Fruit fly (Drosophila melanogaster): ENCODE measurements around the gene CG17350.

The CG17350 gene

DNA sequence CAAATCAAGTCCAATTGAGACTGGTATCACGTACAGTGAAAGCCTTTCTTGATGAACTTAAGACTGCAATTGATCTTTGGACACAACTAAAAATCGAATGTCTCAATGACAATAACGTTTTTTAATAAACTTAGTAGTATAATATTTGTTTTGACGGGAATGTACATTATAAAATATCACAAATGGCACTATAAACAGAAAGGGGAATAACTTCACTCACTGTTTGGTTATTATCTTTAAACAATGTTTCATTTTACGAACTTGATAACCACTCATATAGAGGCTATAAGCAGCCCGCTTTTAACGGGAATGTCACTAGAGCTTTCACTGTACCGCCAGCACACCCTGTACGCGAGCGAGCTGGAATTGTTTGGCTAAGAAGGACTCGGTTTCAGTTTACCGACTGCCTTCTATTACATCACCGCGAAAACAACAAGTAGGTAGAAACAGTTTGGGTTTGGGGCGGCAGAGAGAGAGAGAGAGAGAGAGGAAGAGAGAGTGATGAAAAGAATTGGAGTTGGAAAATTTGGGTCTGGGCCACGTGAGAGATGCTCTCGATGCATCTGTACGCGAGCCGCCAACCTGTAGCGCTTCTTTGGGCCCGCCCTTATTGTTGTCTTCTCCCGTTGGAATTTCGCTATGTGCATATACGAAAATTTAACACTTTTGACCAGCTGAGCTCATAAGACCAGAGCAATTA is 17.0 kb downstream of the CG17350 start (continued):
- TF ChIP-seq Hr78 (GFP tag; optimal IDR thresholded peaks at IDR 0.05) (no peak), Hr83 (GFP tag; optimal IDR thresholded peaks at IDR 0.05; ENCODE audit: poor library complexity, severe bottlenecking) (no peak), dsf (GFP tag; optimal IDR thresholded peaks at IDR 0.05; ENCODE audit: borderline replicate concordance) (no peak), Abd-B (GFP tag; optimal IDR thresholded peaks at IDR 0.05) (no peak), dmrt93B (GFP tag; optimal IDR thresholded peaks at IDR 0.05) (peak; percentile 37), sage (GFP tag; optimal IDR thresholded peaks at IDR 0.05) (peak; percentile 22), OdsH (GFP tag; optimal IDR thresholded peaks at IDR 0.05) (peak; percentile 64), Rel (GFP tag; optimal IDR thresholded peaks at IDR 0.05) (no peak), Rel (tag; optimal IDR thresholded peaks at IDR 0.05) (peak; percentile 60), GATAd (GFP tag; optimal IDR thresholded peaks at IDR 0.05) (no peak), woc (GFP tag; optimal IDR thresholded peaks at IDR 0.05) (peak; percentile 61), Vsx2 (GFP tag; optimal IDR thresholded peaks at IDR 0.05; ENCODE audit: partially characterized antibody) (no peak), Mio (GFP tag; optimal IDR thresholded peaks at IDR 0.05) (no peak), psq (GFP tag; optimal IDR thresholded peaks at IDR 0.05) (peak; percentile 47), CG32264 (GFP tag; optimal IDR thresholded peaks at IDR 0.05) (peak; percentile 43), ey (GFP tag; optimal IDR thresholded peaks at IDR 0.05) (peak; percentile 56), pan (optimal IDR thresholded peaks at IDR 0.05) (no peak), Myc (optimal IDR thresholded peaks at IDR 0.05) (no peak), usp (GFP tag; optimal IDR thresholded peaks at IDR 0.05) (no peak), Jra (GFP tag; optimal IDR thresholded peaks at IDR 0.05) (no peak)

DNA sequence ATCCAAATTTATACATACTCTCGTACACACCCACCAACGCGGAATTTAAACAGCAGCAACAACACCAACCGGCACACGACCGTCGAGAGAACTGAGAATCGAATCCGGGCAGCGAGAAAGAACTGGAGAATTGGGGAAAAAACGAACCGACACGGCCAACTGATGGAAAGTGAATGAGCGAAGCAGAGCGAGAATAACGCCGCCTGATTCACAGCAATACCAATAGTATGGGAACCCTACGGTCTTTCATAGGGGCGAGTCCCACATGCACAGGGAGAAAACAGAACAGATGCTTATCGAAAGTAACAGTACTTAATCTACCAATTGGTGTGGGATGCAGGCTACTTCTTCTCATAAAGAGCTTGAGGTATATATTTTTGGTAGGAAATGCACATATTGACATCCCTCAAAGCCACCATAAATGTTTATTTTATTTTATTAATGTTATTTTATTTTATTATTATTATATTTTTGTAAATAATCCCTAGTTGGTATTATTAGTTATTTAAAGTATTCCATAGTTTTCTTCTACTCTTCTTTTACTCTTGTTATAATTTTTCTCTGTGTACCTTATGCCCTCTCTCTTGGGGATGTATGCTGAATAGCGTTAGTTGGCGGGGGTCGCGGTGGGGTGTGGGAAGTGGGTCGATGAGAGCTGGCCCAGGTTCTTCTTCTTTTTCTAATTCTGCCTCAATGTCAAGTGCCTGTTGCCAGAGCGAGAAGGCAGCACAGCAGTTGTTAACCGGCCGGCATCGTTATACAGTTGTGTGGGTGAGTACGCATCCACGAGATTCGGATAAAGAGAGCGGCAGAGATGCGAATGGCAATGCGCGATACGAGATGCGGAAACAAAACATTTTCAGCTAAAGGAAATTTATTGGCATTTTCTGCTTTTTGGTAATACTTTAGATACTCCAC is 17.8 kb downstream of the CG17350 start, which contains the start of gene CG17544:
CG17544 (minus strand) TSS at position 177 of the 918 bp plus-strand sequence.
- peak; percentile 73 for TF ChIP-seq dmrt93B (GFP tag; optimal IDR thresholded peaks at IDR 0.05)
- peak; percentile 65 for TF ChIP-seq rgr (GFP tag; optimal IDR thresholded peaks at IDR 0.05)
- peak; percentile 44 for TF ChIP-seq h (GFP tag; optimal IDR thresholded peaks at IDR 0.05)
- peak; percentile 23 for TF ChIP-seq Hnf4 (GFP tag; optimal IDR thresholded peaks at IDR 0.05)
- no peak for TF ChIP-seq N (GFP tag; optimal IDR thresholded peaks at IDR 0.05)
- TF ChIP-seq Vsx2 (GFP tag; optimal IDR thresholded peaks at IDR 0.05; ENCODE audit: partially characterized antibody): peak; percentile 27
- no peak for TF ChIP-seq Abd-B (GFP tag; optimal IDR thresholded peaks at IDR 0.05)
- TF ChIP-seq Dif (GFP tag; optimal IDR thresholded peaks at IDR 0.05; ENCODE audit: partially characterized antibody): peak; percentile 64
- peak; percentile 24 for TF ChIP-seq sv (GFP tag; optimal IDR thresholded peaks at IDR 0.05)
- peak; percentile 81 for TF ChIP-seq woc (GFP tag; optimal IDR thresholded peaks at IDR 0.05)
- TF ChIP-seq sage (GFP tag; optimal IDR thresholded peaks at IDR 0.05): no peak
- peak in 1 of 2 experiments; percentile 83 for TF ChIP-seq foxo (GFP tag; optimal IDR thresholded peaks at IDR 0.05)
- no peak for TF ChIP-seq Dfd (GFP tag; optimal IDR thresholded peaks at IDR 0.05)
- TF ChIP-seq ey (GFP tag; optimal IDR thresholded peaks at IDR 0.05): peak; percentile 39
- no peak for TF ChIP-seq Myc (optimal IDR thresholded peaks at IDR 0.05)
- TF ChIP-seq psq (GFP tag; optimal IDR thresholded peaks at IDR 0.05): peak; percentile 88
- peak; percentile 10 for TF ChIP-seq brk (GFP tag; optimal IDR thresholded peaks at IDR 0.05)
- peak; percentile 22 for TF ChIP-seq br (GFP tag; optimal IDR thresholded peaks at IDR 0.05)
- TF ChIP-seq Rel (GFP tag; optimal IDR thresholded peaks at IDR 0.05): no peak
- TF ChIP-seq Rel (tag; optimal IDR thresholded peaks at IDR 0.05): peak; percentile 27
- no peak for TF ChIP-seq Hr78 (GFP tag; optimal IDR thresholded peaks at IDR 0.05)
- no peak for TF ChIP-seq CrebA (GFP tag; optimal IDR thresholded peaks at IDR 0.05; ENCODE audit: borderline replicate concordance)
- peak in 1 of 2 experiments; percentile 63 for TF ChIP-seq dl (GFP tag; optimal IDR thresholded peaks at IDR 0.05; ENCODE audit: insufficient read depth in 1 of 2, partially characterized antibody in 2 of 2)
- peak; percentile 85 for TF ChIP-seq HLH106 (tag; optimal IDR thresholded peaks at IDR 0.05)
- TF ChIP-seq Jra (GFP tag; optimal IDR thresholded peaks at IDR 0.05): no peak
- TF ChIP-seq fru (GFP tag; optimal IDR thresholded peaks at IDR 0.05): peak; percentile 59
- no peak for TF ChIP-seq tai (GFP tag; optimal IDR thresholded peaks at IDR 0.05)
- no peak for TF ChIP-seq dsf (GFP tag; optimal IDR thresholded peaks at IDR 0.05; ENCODE audit: borderline replicate concordance)
- TF ChIP-seq Mio (GFP tag; optimal IDR thresholded peaks at IDR 0.05): no peak
- TF ChIP-seq Hr83 (GFP tag; optimal IDR thresholded peaks at IDR 0.05; ENCODE audit: poor library complexity, severe bottlenecking): peak; percentile 60
- no peak for TF ChIP-seq lola (GFP tag; optimal IDR thresholded peaks at IDR 0.05)
- TF ChIP-seq pan (optimal IDR thresholded peaks at IDR 0.05): no peak
- peak; percentile 88 for TF ChIP-seq Sp1 (GFP tag; optimal IDR thresholded peaks at IDR 0.05)
- peak; percentile 50 for TF ChIP-seq CG9705 (GFP tag; optimal IDR thresholded peaks at IDR 0.05)
- TF ChIP-seq jim (GFP tag; optimal IDR thresholded peaks at IDR 0.05): peak; percentile 1
- no peak for TF ChIP-seq CG32264 (GFP tag; optimal IDR thresholded peaks at IDR 0.05)
- peak; percentile 69 for TF ChIP-seq OdsH (GFP tag; optimal IDR thresholded peaks at IDR 0.05)
- TF ChIP-seq usp (GFP tag; optimal IDR thresholded peaks at IDR 0.05): no peak
- no peak for TF ChIP-seq GATAd (GFP tag; optimal IDR thresholded peaks at IDR 0.05)

All from whole organism, wandering third instar larva.